Worm (Caenorhabditis elegans): ENCODE results near the gene frpr-21.

DNA sequence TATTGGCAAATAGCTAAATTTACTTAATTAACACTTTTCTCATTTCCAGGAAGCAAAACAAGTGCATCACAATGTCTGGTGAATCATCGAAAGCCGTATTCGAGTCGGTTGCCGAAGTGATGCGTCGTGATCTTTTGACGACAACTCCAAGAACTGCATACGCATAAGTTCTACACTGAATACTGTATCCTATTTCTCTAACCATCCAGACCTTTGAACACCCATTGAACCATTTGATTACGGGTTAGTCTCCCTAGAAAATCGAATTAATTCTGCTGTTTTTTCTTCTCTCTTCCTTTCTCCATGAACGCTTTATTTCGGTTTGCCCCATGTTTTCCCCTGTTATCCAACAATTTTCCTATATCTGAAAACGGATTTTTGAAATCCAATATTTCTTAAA is 27.9 kb upstream of the frpr-21 start, which contains the start of gene lin-56:
- TF ChIP-seq sdz-38 (tag; optimal IDR thresholded peaks at IDR 0.05): no peak
- TF ChIP-seq F23B12.7 (tag; optimal IDR thresholded peaks at IDR 0.05; ENCODE audit: insufficient read depth): no peak

All from whole organism, young adult.